Worm (Caenorhabditis elegans) whole organism, L4/young adult: ENCODE data around the gene ilcr-2.

ENCODE experiments used
- W03F9.2 ChIP-seq: fragments of 150-350 bp; optimal IDR thresholded peaks from 2 replicates; lab custom pipeline; 2014; ENCODE audit warnings: missing biosample characterization, missing genetic modification characterization
- dao-5 ChIP-seq: sonication (generic microtip); optimal IDR thresholded peaks from 2 replicates; lab custom pipeline; 2016; ENCODE audit warnings: missing genotype, missing genetic modification characterization, moderate library complexity, missing compliant biosample characterization
- him-1 ChIP-seq: sonication (generic microtip); optimal IDR thresholded peaks from 2 replicates; lab custom pipeline; 2016; ENCODE audit warnings: missing genotype, missing genetic modification reagents, missing genetic modification characterization, missing compliant biosample characterization

The ilcr-2 gene

ce11 chrII:5497541-5497940 is 22.5 kb downstream of the ilcr-2 start:
- TF ChIP-seq dao-5 (tag; lab: Kevin White, UChicago) (no peak), W03F9.2 (tag; lab: Kevin White, UChicago) (no peak)

ce11 chrII:5498156-5498739 is 23.2 kb downstream of the ilcr-2 start, which contains the start of the genes suex-1 and F12A10.9:
TSS of gene suex-1 (minus strand) at chrII:5498256.
TSS of gene F12A10.9 (plus strand) at chrII:5498689.
- TF ChIP-seq W03F9.2 (tag; lab: Kevin White, UChicago) (no peak), dao-5 (tag; lab: Kevin White, UChicago) (no peak), him-1 (no peak)

ce11 chrII:5500470-5500869 is 25.4 kb downstream of the ilcr-2 start, which contains the start of gene fzy-1:
TSS of gene fzy-1 (plus strand) at chrII:5500770.
- TF ChIP-seq him-1 (no peak), dao-5 (tag; lab: Kevin White, UChicago) (no peak), W03F9.2 (tag; lab: Kevin White, UChicago) (no peak)

ce11 chrII:5500986-5501657 is 26.1 kb downstream of the ilcr-2 start, which contains the start of gene F12A10.8:
TSS of gene F12A10.8 (minus strand) at chrII:5501064.
- TF ChIP-seq dao-5 (tag; lab: Kevin White, UChicago) (no peak), him-1 (no peak), W03F9.2 (tag; lab: Kevin White, UChicago) (no peak)

ce11 chrII:5503760-5504159 is 28.7 kb downstream of the ilcr-2 start, which contains the start of gene cyp-44A1:
TSS of gene cyp-44A1 (plus strand) at chrII:5504044.
- no peak for TF ChIP-seq him-1
- TF ChIP-seq dao-5 (tag; lab: Kevin White, UChicago), result no peak
- TF ChIP-seq W03F9.2 (tag; lab: Kevin White, UChicago), result no peak

ce11 chrII:5505820-5506287 is 30.8 kb downstream of the ilcr-2 start, which contains the start of gene npp-24:
TSS of gene npp-24 (plus strand) at chrII:5505870.
- TF ChIP-seq W03F9.2 (tag; lab: Kevin White, UChicago) (no peak), him-1 (no peak), dao-5 (tag; lab: Kevin White, UChicago) (no peak)

ce11 chrII:5511417-5512353 is 36.6 kb downstream of the ilcr-2 start:
- TF ChIP-seq W03F9.2 (tag; lab: Kevin White, UChicago) (no peak), dao-5 (tag; lab: Kevin White, UChicago) (no peak), him-1 (no peak)

- TF ChIP-seq him-1, result no peak
- no peak for TF ChIP-seq W03F9.2 (tag; lab: Kevin White, UChicago)
- TF ChIP-seq dao-5 (tag; lab: Kevin White, UChicago), result no peak
Measured at ce11 chrII:5512473-5513097, 37.5 kb downstream of the ilcr-2 start.

ce11 chrII:5514846-5515245 is 39.8 kb downstream of the ilcr-2 start, which contains the start of gene sahd-1:
TSS of gene sahd-1 (minus strand) at chrII:5514945.
- TF ChIP-seq him-1, result no peak
- no peak for TF ChIP-seq dao-5 (tag; lab: Kevin White, UChicago)
- TF ChIP-seq W03F9.2 (tag; lab: Kevin White, UChicago), result no peak

- TF ChIP-seq him-1 (no peak), W03F9.2 (tag; lab: Kevin White, UChicago) (no peak), dao-5 (tag; lab: Kevin White, UChicago) (no peak)
Measured at ce11 chrII:5515542-5515941, 40.5 kb downstream of the ilcr-2 start, which contains the start of gene ZK177.3. TSS of gene ZK177.3 (plus strand) at chrII:5515842.

ce11 chrII:5517643-5518042 is 42.6 kb downstream of the ilcr-2 start, which contains the start of gene ZK177.9:
TSS of gene ZK177.9 (minus strand) at chrII:5517743.
- TF ChIP-seq W03F9.2 (tag; lab: Kevin White, UChicago) (no peak), dao-5 (tag; lab: Kevin White, UChicago) (no peak), him-1 (no peak)

ce11 chrII:5518055-5518454 is 43.0 kb downstream of the ilcr-2 start:
- TF ChIP-seq W03F9.2 (tag; lab: Kevin White, UChicago), result no peak
- no peak for TF ChIP-seq dao-5 (tag; lab: Kevin White, UChicago)
- TF ChIP-seq him-1, result no peak

- TF ChIP-seq him-1 (no peak), dao-5 (tag; lab: Kevin White, UChicago) (no peak), W03F9.2 (tag; lab: Kevin White, UChicago) (no peak)
Measured at ce11 chrII:5518910-5519309, 43.9 kb downstream of the ilcr-2 start, which contains the start of gene ZK177.2. TSS of gene ZK177.2 (plus strand) at chrII:5519210.
